Worm (Caenorhabditis elegans) whole organism, late embryonic: Measurements from ENCODE around the gene B0272.3.
"Not testable (repeated sequence)": the region's sequence is repeated elsewhere in the genome, so short reads cannot be mapped to it uniquely, and the experiment has no call there.

Experiments used
- C08G9.2 ChIP-seq: sonication (generic microtip); optimal IDR thresholded peaks from 2 replicates; lab custom pipeline; 2016; ENCODE audit warnings: mild to moderate bottlenecking, missing genetic modification characterization, moderate library complexity, missing compliant biosample characterization
- C38D4.7 ChIP-seq: fragments of 200-800 bp; sonication (Bioruptor generic); optimal IDR thresholded peaks from 2 replicates; lab custom pipeline; 2018; ENCODE audit warnings: mild to moderate bottlenecking, missing genetic modification characterization, moderate library complexity, missing compliant biosample characterization
- F13H6.1 ChIP-seq: sonication (generic microtip); optimal IDR thresholded peaks from 2 replicates; lab custom pipeline; 2016; ENCODE audit warnings: missing genetic modification characterization, missing compliant biosample characterization
- K02D7.2 ChIP-seq: sonication (generic microtip); optimal IDR thresholded peaks from 2 replicates; lab custom pipeline; 2017; ENCODE audit warnings: mild to moderate bottlenecking, missing genetic modification characterization, missing compliant biosample characterization
- T23F11.4 ChIP-seq: fragments of 200-800 bp; sonication (Bioruptor generic); optimal IDR thresholded peaks from 2 replicates; lab custom pipeline; 2018; ENCODE audit warnings: mild to moderate bottlenecking, missing genetic modification characterization, missing compliant biosample characterization
- Y22D7AL.16 ChIP-seq: sonication (generic microtip); optimal IDR thresholded peaks from 2 replicates; lab custom pipeline; 2016; ENCODE audit warnings: missing genetic modification characterization, missing compliant biosample characterization
- ahr-1 ChIP-seq: sonication (generic microtip); optimal IDR thresholded peaks from 2 replicates; lab custom pipeline; 2016; ENCODE audit warnings: missing genetic modification characterization, missing compliant biosample characterization
- ama-1 ChIP-seq: fragments of 150-350 bp; optimal IDR thresholded peaks from 2 replicates; lab custom pipeline; 2014
- ceh-18 ChIP-seq: sonication (generic microtip); optimal IDR thresholded peaks from 2 replicates; lab custom pipeline; 2016; ENCODE audit warnings: missing genetic modification characterization, missing compliant biosample characterization
- ceh-22 ChIP-seq: sonication (generic microtip); optimal IDR thresholded peaks from 2 replicates; lab custom pipeline; 2017; ENCODE audit warnings: missing biosample characterization, missing genetic modification characterization
- ceh-31 ChIP-seq: sonication (generic microtip); optimal IDR thresholded peaks from 2 replicates; lab custom pipeline; 2016; ENCODE audit warnings: missing genetic modification characterization, missing compliant biosample characterization
- ceh-34 ChIP-seq: sonication (generic microtip); optimal IDR thresholded peaks from 2 replicates; lab custom pipeline; 2016; ENCODE audit warnings: mild to moderate bottlenecking, missing genetic modification characterization, missing compliant biosample characterization
- ceh-45 ChIP-seq: fragments of 200-800 bp; sonication (Bioruptor generic); IDR thresholded peaks from 2 replicates; pipeline ENCODE4 v1.3.6; 2022; ENCODE audit warnings: missing genetic modification reagents, missing genetic modification characterization, missing compliant biosample characterization
- ceh-6 ChIP-seq: fragments of 200-800 bp; sonication (Bioruptor generic); optimal IDR thresholded peaks from 2 replicates; lab custom pipeline; 2018; ENCODE audit warnings: mild to moderate bottlenecking, missing genetic modification characterization, missing compliant biosample characterization
- ceh-9 ChIP-seq: sonication (generic microtip); optimal IDR thresholded peaks from 2 replicates; lab custom pipeline; 2016; ENCODE audit warnings: mild to moderate bottlenecking, missing genetic modification characterization, inconsistent platforms, missing compliant biosample characterization
- che-1 ChIP-seq: sonication (generic microtip); optimal IDR thresholded peaks from 2 replicates; lab custom pipeline; 2016; ENCODE audit warnings: mild to moderate bottlenecking, missing genetic modification characterization, missing compliant biosample characterization
- dmd-4 ChIP-seq: sonication (generic microtip); optimal IDR thresholded peaks from 2 replicates; lab custom pipeline; 2016; ENCODE audit warnings: borderline replicate concordance, missing genetic modification characterization, missing compliant biosample characterization
- elt-2 ChIP-seq: sonication (generic microtip); optimal IDR thresholded peaks from 2 replicates; lab custom pipeline; 2016; ENCODE audit warnings: missing genetic modification reagents, missing genetic modification characterization, missing compliant biosample characterization
- elt-4 ChIP-seq: sonication (generic microtip); optimal IDR thresholded peaks from 2 replicates; lab custom pipeline; 2016; ENCODE audit warnings: missing genetic modification characterization, missing compliant biosample characterization
- ets-4 ChIP-seq: sonication (generic microtip); optimal IDR thresholded peaks from 2 replicates; lab custom pipeline; 2016; ENCODE audit warnings: missing genetic modification characterization, missing compliant biosample characterization
- fax-1 ChIP-seq: sonication (generic microtip); optimal IDR thresholded peaks from 2 replicates; lab custom pipeline; 2016; ENCODE audit warnings: missing genotype, missing genetic modification characterization, missing compliant biosample characterization
- fkh-10 ChIP-seq: fragments of 150-350 bp; optimal IDR thresholded peaks from 2 replicates; lab custom pipeline; 2014; ENCODE audit warnings: missing biosample characterization, missing genetic modification reagents, missing genetic modification characterization
- fkh-6 ChIP-seq: sonication (generic microtip); optimal IDR thresholded peaks from 2 replicates; lab custom pipeline; 2016; ENCODE audit warnings: missing genetic modification characterization, missing compliant biosample characterization
- gmeb-2 ChIP-seq: sonication (generic microtip); optimal IDR thresholded peaks from 2 replicates; lab custom pipeline; 2016; ENCODE audit warnings: missing genetic modification characterization, inconsistent platforms, missing compliant biosample characterization
- hlh-13 ChIP-seq: fragments of 200-800 bp; sonication (Bioruptor generic); optimal IDR thresholded peaks from 2 replicates; lab custom pipeline; 2018; ENCODE audit warnings: mild to moderate bottlenecking, missing genetic modification characterization, missing compliant biosample characterization
- hlh-15 ChIP-seq: sonication (generic microtip); optimal IDR thresholded peaks from 2 replicates; lab custom pipeline; 2016; ENCODE audit warnings: missing genetic modification characterization, missing compliant biosample characterization
- hlh-8 ChIP-seq: sonication (generic microtip); optimal IDR thresholded peaks from 2 replicates; lab custom pipeline; 2016; ENCODE audit warnings: missing genotype, missing genetic modification characterization, missing compliant biosample characterization
- madf-2 ChIP-seq: sonication (generic microtip); optimal IDR thresholded peaks from 2 replicates; lab custom pipeline; 2017; ENCODE audit warnings: missing genetic modification characterization, missing compliant biosample characterization
- nfya-1 ChIP-seq: sonication (generic microtip); optimal IDR thresholded peaks from 2 replicates; lab custom pipeline; 2017; ENCODE audit warnings: missing genetic modification characterization, mild to moderate bottlenecking, missing compliant biosample characterization, antibody characterized with exemption, moderate library complexity
- npax-4 ChIP-seq: sonication (generic microtip); optimal IDR thresholded peaks from 2 replicates; lab custom pipeline; 2016; ENCODE audit warnings: missing genetic modification characterization, missing compliant biosample characterization
- pag-3 ChIP-seq: sonication (generic microtip); optimal IDR thresholded peaks from 2 replicates; lab custom pipeline; 2016; ENCODE audit warnings: missing compliant biosample characterization, missing genetic modification characterization, borderline replicate concordance
- pax-1 ChIP-seq: fragments of 150-350 bp; optimal IDR thresholded peaks from 2 replicates; lab custom pipeline; 2014; ENCODE audit warnings: missing biosample characterization, missing genetic modification characterization
- pros-1 ChIP-seq: fragments of 150-350 bp; optimal IDR thresholded peaks from 2 replicates; lab custom pipeline; 2014; ENCODE audit warnings: missing biosample characterization, missing genetic modification reagents, missing genetic modification characterization
- rnt-1 ChIP-seq: sonication (generic microtip); optimal IDR thresholded peaks from 2 replicates; lab custom pipeline; 2016; ENCODE audit warnings: missing genetic modification characterization, missing compliant biosample characterization
- sdc-2 ChIP-seq: sonication (generic microtip); optimal IDR thresholded peaks from 2 replicates; lab custom pipeline; 2016; ENCODE audit warnings: missing genotype, missing genetic modification characterization, missing compliant biosample characterization
- sox-2 ChIP-seq: fragments of 200-800 bp; sonication (Bioruptor generic); IDR thresholded peaks from 2 replicates; pipeline ENCODE4 v1.3.6; 2022; ENCODE audit warnings: missing genetic modification reagents, missing genetic modification characterization, missing compliant biosample characterization
- sox-4 ChIP-seq: sonication (generic microtip); optimal IDR thresholded peaks from 2 replicates; lab custom pipeline; 2017; ENCODE audit warnings: mild to moderate bottlenecking, missing genetic modification characterization, inconsistent platforms, missing compliant biosample characterization
- syd-9 ChIP-seq: sonication (generic microtip); optimal IDR thresholded peaks from 2 replicates; lab custom pipeline; 2016; ENCODE audit warnings: mild to moderate bottlenecking, missing genetic modification characterization, moderate library complexity, missing compliant biosample characterization
- tbx-2 ChIP-seq: sonication (generic microtip); optimal IDR thresholded peaks from 2 replicates; lab custom pipeline; 2016; ENCODE audit warnings: missing genetic modification characterization, missing compliant biosample characterization
- ttx-3 ChIP-seq: sonication (generic microtip); optimal IDR thresholded peaks from 2 replicates; lab custom pipeline; 2016; ENCODE audit warnings: missing genetic modification reagents, missing genetic modification characterization, missing compliant biosample characterization
- unc-42 ChIP-seq: sonication (generic microtip); optimal IDR thresholded peaks from 2 replicates; lab custom pipeline; 2016; ENCODE audit warnings: missing genotype, missing genetic modification characterization, missing compliant biosample characterization
- unc-55 ChIP-seq: sonication (generic microtip); optimal IDR thresholded peaks from 2 replicates; lab custom pipeline; 2017; ENCODE audit warnings: missing biosample characterization, missing genetic modification reagents, missing genetic modification characterization
- unc-86 ChIP-seq: sonication (generic microtip); optimal IDR thresholded peaks from 2 replicates; lab custom pipeline; 2016; ENCODE audit warnings: missing genetic modification characterization, missing compliant biosample characterization
- zip-5 ChIP-seq: sonication (generic microtip); optimal IDR thresholded peaks from 2 replicates; lab custom pipeline; 2016; ENCODE audit warnings: missing genetic modification characterization, missing compliant biosample characterization

The B0272.3 gene

ce11 chrX:9456579-9456978, 25.3 kb downstream of the B0272.3 start:
- no peak for TF ChIP-seq fkh-6
- no peak for TF ChIP-seq ceh-6 (GFP tag; lab: Kevin White, UChicago)
- no peak for TF ChIP-seq ttx-3

ce11 chrX:9458142-9458541, 26.9 kb downstream of the B0272.3 start, which contains the start of gene tba-8:
Gene tba-8 (minus strand): TSS chrX:9458348.
- TF ChIP-seq K02D7.2 (no peak), che-1 (no peak), ceh-22 (no peak), sox-2 (GFP tag; lab: Robert Waterston, UW) (no peak), sdc-2 (tag; lab: Kevin White, UChicago) (no peak)

ce11 chrX:9460834-9461233, 29.6 kb downstream of the B0272.3 start, which contains the start of gene ZK899.5:
Gene ZK899.5 (minus strand): TSS chrX:9460934.
- TF ChIP-seq gmeb-2; che-1; madf-2 (tag; lab: Kevin White, UChicago): not testable (repeated sequence)

- TF ChIP-seq ceh-31 (tag; lab: Kevin White, UChicago); madf-2 (tag; lab: Kevin White, UChicago); unc-55 (GFP tag; lab: Kevin White, UChicago): not testable (repeated sequence)
Observed at ce11 chrX:9463045-9463444, 31.8 kb downstream of the B0272.3 start, which contains the start of gene ZK899.6. Gene ZK899.6 (plus strand): TSS chrX:9463345.

- peak; percentile 60 for TF ChIP-seq syd-9 (tag; lab: Kevin White, UChicago)
- TF ChIP-seq ceh-45 (GFP tag; lab: Robert Waterston, UW): no peak
- TF ChIP-seq ceh-9 (tag; lab: Kevin White, UChicago): no peak
- TF ChIP-seq ceh-34: peak; percentile 80
- TF ChIP-seq ceh-18 (tag; lab: Kevin White, UChicago): peak; percentile 98
- no peak for TF ChIP-seq zip-5 (tag; lab: Kevin White, UChicago)
- peak; percentile 80 for TF ChIP-seq unc-55 (GFP tag; lab: Kevin White, UChicago)
- TF ChIP-seq pros-1: peak; percentile 23
- no peak for TF ChIP-seq elt-4 (tag; lab: Kevin White, UChicago)
- TF ChIP-seq pag-3 (tag; lab: Kevin White, UChicago): no peak
- peak; percentile 99 for TF ChIP-seq sdc-2 (tag; lab: Kevin White, UChicago)
- TF ChIP-seq Y22D7AL.16 (tag; lab: Kevin White, UChicago): no peak
- no peak for TF ChIP-seq ttx-3
- no peak for TF ChIP-seq ahr-1 (tag; lab: Kevin White, UChicago)
- peak; percentile 5 for TF ChIP-seq ceh-6 (GFP tag; lab: Kevin White, UChicago)
- TF ChIP-seq T23F11.4 (GFP tag; lab: Kevin White, UChicago): no peak
- TF ChIP-seq pax-1: peak; percentile 92
- peak; percentile 70 for TF ChIP-seq C08G9.2
- no peak for TF ChIP-seq ama-1 (lab: Kevin White, UChicago)
- TF ChIP-seq elt-2 (tag; lab: Kevin White, UChicago): peak; percentile 60
- TF ChIP-seq unc-86 (tag; lab: Kevin White, UChicago): peak; percentile 23
- TF ChIP-seq C38D4.7 (GFP tag; lab: Kevin White, UChicago): no peak
- TF ChIP-seq nfya-1 (tag; lab: Kevin White, UChicago): peak; percentile 96
- peak; percentile 58 for TF ChIP-seq madf-2 (tag; lab: Kevin White, UChicago)
- TF ChIP-seq rnt-1: peak; percentile 91
- TF ChIP-seq hlh-15 (tag; lab: Kevin White, UChicago): no peak
- TF ChIP-seq F13H6.1: peak; percentile 59
- TF ChIP-seq hlh-8 (tag; lab: Kevin White, UChicago): no peak
- TF ChIP-seq unc-42 (tag; lab: Kevin White, UChicago): peak; percentile 96
- no peak for TF ChIP-seq hlh-13 (GFP tag; lab: Kevin White, UChicago)
- no peak for TF ChIP-seq npax-4 (tag; lab: Kevin White, UChicago)
- TF ChIP-seq sox-4 (tag; lab: Kevin White, UChicago): no peak
- peak; percentile 86 for TF ChIP-seq fkh-10
- no peak for TF ChIP-seq ceh-22
- no peak for TF ChIP-seq fax-1 (tag; lab: Kevin White, UChicago)
- peak; percentile 27 for TF ChIP-seq dmd-4 (tag; lab: Kevin White, UChicago)
- peak; percentile 70 for TF ChIP-seq ets-4 (tag; lab: Kevin White, UChicago)
- TF ChIP-seq tbx-2: peak; percentile 85
Observed at ce11 chrX:9465722-9466132, 34.5 kb downstream of the B0272.3 start.
